Worm (Caenorhabditis elegans): ENCODE measurements around the gene F58B4.7.
A peak's percentile ranks its signal among the peaks of the same experiment; 100 is the strongest.

Gene F58B4.7

DNA sequence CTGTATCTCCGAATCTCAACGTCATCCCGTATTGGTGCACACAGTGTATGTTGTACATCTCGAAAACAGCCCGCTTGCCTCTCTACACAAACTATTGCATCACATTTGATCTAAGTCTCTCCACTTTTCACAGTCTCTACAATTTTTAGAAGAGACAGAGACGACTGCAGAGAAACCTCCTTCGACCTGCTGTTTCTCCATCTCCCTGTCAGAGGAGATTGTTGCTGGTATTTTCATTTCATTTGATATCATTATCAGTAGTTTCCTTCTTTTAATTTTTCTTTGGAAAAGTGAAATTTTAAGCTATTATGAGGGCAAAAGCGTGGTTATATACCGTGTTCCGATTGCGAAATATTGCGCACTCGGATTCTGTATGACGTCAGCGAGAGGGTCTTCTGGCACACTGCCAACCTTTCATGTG, 17.5 kb upstream of the F58B4.7 start (continued):
- no peak for TF ChIP-seq bed-1 (GFP tag; IDR thresholded peaks at IDR 0.05)
- TF ChIP-seq F10E7.11 (tag; optimal IDR thresholded peaks at IDR 0.05), result no peak
- TF ChIP-seq mes-4 (tag; optimal IDR thresholded peaks at IDR 0.05), result no peak
- peak; percentile 94 for TF ChIP-seq atf-7 (tag; optimal IDR thresholded peaks at IDR 0.05)
- no peak for TF ChIP-seq ccch-3 (GFP tag; optimal IDR thresholded peaks at IDR 0.05)
- no peak for TF ChIP-seq hmg-20 (GFP tag; IDR thresholded peaks at IDR 0.05)
- TF ChIP-seq ets-4 (GFP tag; optimal IDR thresholded peaks at IDR 0.05), result no peak
- TF ChIP-seq madf-6 (GFP tag; IDR thresholded peaks at IDR 0.05), result no peak
- TF ChIP-seq xnd-1 (tag; optimal IDR thresholded peaks at IDR 0.05), result no peak
- no peak for TF ChIP-seq ceh-91 (GFP tag; IDR thresholded peaks at IDR 0.05)
- no peak for TF ChIP-seq lag-1 (GFP tag; IDR thresholded peaks at IDR 0.05)
- peak; percentile 72 for TF ChIP-seq chd-7 (tag; optimal IDR thresholded peaks at IDR 0.05)
- TF ChIP-seq lsy-27 (tag; optimal IDR thresholded peaks at IDR 0.05; ENCODE audit: borderline replicate concordance, insufficient read depth), result no peak
- TF ChIP-seq nhr-27 (tag; optimal IDR thresholded peaks at IDR 0.05), result no peak
- no peak for TF ChIP-seq snpc-1.3 (tag; optimal IDR thresholded peaks at IDR 0.05; ENCODE audit: insufficient read depth)
- no peak for TF ChIP-seq snpc-1.1 (tag; optimal IDR thresholded peaks at IDR 0.05; ENCODE audit: insufficient read depth)
- no peak for TF ChIP-seq dpl-1 (GFP tag; optimal IDR thresholded peaks at IDR 0.05)
- TF ChIP-seq aptf-2 (GFP tag; conservative IDR thresholded peaks at IDR 0.05), result no peak
- TF ChIP-seq nfya-2 (GFP tag; IDR thresholded peaks at IDR 0.05), result no peak
- TF ChIP-seq hsf-1 (GFP tag; IDR thresholded peaks at IDR 0.05), result no peak
- no peak for TF ChIP-seq bed-2 (GFP tag; IDR thresholded peaks at IDR 0.05)
- TF ChIP-seq rpc-1 (optimal IDR thresholded peaks at IDR 0.05), result no peak
- no peak for TF ChIP-seq rpc-1 (tag; optimal IDR thresholded peaks at IDR 0.05)
- no peak for TF ChIP-seq lin-35 (GFP tag; optimal IDR thresholded peaks at IDR 0.05)
- no peak for TF ChIP-seq zfh-2 (GFP tag; conservative IDR thresholded peaks at IDR 0.05)
- no peak for TF ChIP-seq zim-3 (tag; optimal IDR thresholded peaks at IDR 0.05)
- no peak for TF ChIP-seq lin-26 (GFP tag; IDR thresholded peaks at IDR 0.05)
- TF ChIP-seq repo-1 (tag; optimal IDR thresholded peaks at IDR 0.05), result no peak
- TF ChIP-seq dox-1 (GFP tag; IDR thresholded peaks at IDR 0.05), result peak; percentile 62
- no peak for TF ChIP-seq ceh-58 (GFP tag; IDR thresholded peaks at IDR 0.05)
- no peak for TF ChIP-seq ztf-18 (tag; optimal IDR thresholded peaks at IDR 0.05)
- 0 out of 2 replicates have a peak, but pooled peaks have one; percentile 5 for TF ChIP-seq let-526 (GFP tag; IDR thresholded peaks at IDR 0.05)
- no peak for TF ChIP-seq F55B11.4 (tag; optimal IDR thresholded peaks at IDR 0.05; ENCODE audit: borderline replicate concordance, insufficient read depth)
- TF ChIP-seq mxl-1 (tag; optimal IDR thresholded peaks at IDR 0.05), result no peak
- TF ChIP-seq sptf-2 (GFP tag; optimal IDR thresholded peaks at IDR 0.05), result no peak
- TF ChIP-seq F57A8.1 (GFP tag; optimal IDR thresholded peaks at IDR 0.05), result no peak
- TF ChIP-seq Y67H2A.10 (GFP tag; conservative IDR thresholded peaks at IDR 0.05), result no peak
- TF ChIP-seq efl-1 (GFP tag; optimal IDR thresholded peaks at IDR 0.05), result no peak
- peak; percentile 41 for TF ChIP-seq ama-1 (optimal IDR thresholded peaks at IDR 0.05)
- no peak for TF ChIP-seq ama-1 (GFP tag; optimal IDR thresholded peaks at IDR 0.05)
- peak; percentile 62 for TF ChIP-seq madf-10 (tag; optimal IDR thresholded peaks at IDR 0.05)
- TF ChIP-seq hmg-1.2 (GFP tag; IDR thresholded peaks at IDR 0.05), result peak; percentile 79
- TF ChIP-seq Y53G8AR.9 (GFP tag; conservative IDR thresholded peaks at IDR 0.05), result no peak
- peak; percentile 29 for TF ChIP-seq gei-17 (GFP tag; optimal IDR thresholded peaks at IDR 0.05)
- no peak for TF ChIP-seq F39B2.1 (GFP tag; IDR thresholded peaks at IDR 0.05)
- no peak for TF ChIP-seq aptf-3 (GFP tag; IDR thresholded peaks at IDR 0.05)
- TF ChIP-seq ceh-100 (GFP tag; IDR thresholded peaks at IDR 0.05), result no peak
- no peak for TF ChIP-seq rec-8 (tag; optimal IDR thresholded peaks at IDR 0.05)
- TF ChIP-seq cebp-2 (GFP tag; IDR thresholded peaks at IDR 0.05), result no peak
- TF ChIP-seq T07F8.4 (tag; optimal IDR thresholded peaks at IDR 0.05), result no peak

Data from whole organism, young adult.